Fruit fly (Drosophila melanogaster): Measurements from ENCODE around the gene SNF4Agamma.

Gene SNF4Agamma

DNA sequence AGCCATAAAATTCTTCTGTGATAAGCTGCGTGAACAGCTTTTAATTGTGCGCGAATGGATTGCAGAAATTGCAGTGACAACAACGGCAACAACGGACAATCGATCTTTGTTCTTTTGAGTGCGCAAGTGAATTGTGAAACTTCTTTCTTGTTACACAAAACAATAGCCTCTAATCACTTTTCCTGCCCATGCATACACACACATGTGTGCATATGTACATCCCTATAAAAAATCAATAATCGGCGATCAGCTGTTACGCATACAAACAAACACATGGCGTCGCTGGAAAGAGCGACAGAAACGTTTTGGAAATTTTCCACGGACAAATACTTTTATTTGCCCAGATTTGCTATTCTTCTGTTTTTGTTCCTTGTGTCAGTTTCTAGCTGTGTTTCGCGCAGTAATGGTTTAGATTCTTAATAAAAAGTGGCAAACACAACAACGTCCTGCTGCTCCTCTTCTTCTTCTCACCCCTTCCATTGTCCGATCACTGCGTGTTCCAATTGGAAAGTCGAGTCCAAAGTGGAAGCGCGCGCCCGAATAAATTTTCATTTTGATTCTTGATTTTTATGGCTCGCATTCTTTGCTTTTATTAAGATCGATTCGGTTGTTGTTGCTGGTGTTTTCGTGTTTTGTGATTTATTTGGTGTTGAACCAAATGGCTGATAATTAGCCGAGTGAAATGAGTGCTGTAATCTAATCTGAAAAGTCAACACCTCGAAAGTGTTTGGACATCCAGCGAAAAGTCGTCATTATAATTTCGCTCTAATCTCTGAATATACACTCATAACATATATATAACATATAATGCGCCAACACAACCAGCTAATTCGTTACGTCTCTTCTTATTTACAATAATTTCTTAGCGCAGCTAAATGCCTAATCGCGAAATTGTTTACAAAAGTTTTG, 16.3 kb downstream of the SNF4Agamma start (continued):
- no peak for TF ChIP-seq CG14441 (GFP tag; IDR thresholded peaks at IDR 0.05)
- no peak for TF ChIP-seq CG13624 (GFP tag; optimal IDR thresholded peaks at IDR 0.05)
- no peak for TF ChIP-seq CG8359 (GFP tag; optimal IDR thresholded peaks at IDR 0.05; ENCODE audit: borderline replicate concordance)
- TF ChIP-seq fd3F (GFP tag; optimal IDR thresholded peaks at IDR 0.05): no peak
- TF ChIP-seq CG4730 (GFP tag; IDR thresholded peaks at IDR 0.05): no peak
- TF ChIP-seq CG11696 (GFP tag; IDR thresholded peaks at IDR 0.05): no peak
- TF ChIP-seq ems (GFP tag; optimal IDR thresholded peaks at IDR 0.05): no peak
- 0 out of 3 replicates have a peak, but pooled peaks have one; percentile 5 for TF ChIP-seq ci (GFP tag; IDR thresholded peaks at IDR 0.05)
- no peak for TF ChIP-seq NFAT (GFP tag; IDR thresholded peaks at IDR 0.05)
- TF ChIP-seq sima (GFP tag; optimal IDR thresholded peaks at IDR 0.05): no peak
- TF ChIP-seq klu (GFP tag; IDR thresholded peaks at IDR 0.05): no peak
- peak; percentile 98 for TF ChIP-seq onecut (GFP tag; IDR thresholded peaks at IDR 0.05)
- no peak for TF ChIP-seq HLHmδ (GFP tag; optimal IDR thresholded peaks at IDR 0.05)
- TF ChIP-seq E2f1 (GFP tag; IDR thresholded peaks at IDR 0.05): no peak
- TF ChIP-seq nau (GFP tag; optimal IDR thresholded peaks at IDR 0.05): peak; percentile 2
- no peak for TF ChIP-seq Dad (GFP tag; optimal IDR thresholded peaks at IDR 0.05)
- TF ChIP-seq CG10959 (GFP tag; IDR thresholded peaks at IDR 0.05): no peak
- no peak for TF ChIP-seq bcd (GFP tag; optimal IDR thresholded peaks at IDR 0.05)
- TF ChIP-seq scrt (GFP tag; optimal IDR thresholded peaks at IDR 0.05): peak; percentile 2
- TF ChIP-seq br (optimal IDR thresholded peaks at IDR 0.05): no peak
- TF ChIP-seq H2.0 (GFP tag; IDR thresholded peaks at IDR 0.05): no peak
- no peak for TF ChIP-seq CG3838 (GFP tag; optimal IDR thresholded peaks at IDR 0.05)
- no peak for TF ChIP-seq CG6683 (GFP tag; optimal IDR thresholded peaks at IDR 0.05)
- no peak for TF ChIP-seq Usf (GFP tag; optimal IDR thresholded peaks at IDR 0.05)
- no peak for TF ChIP-seq CTCF (GFP tag; optimal IDR thresholded peaks at IDR 0.05)
- no peak for TF ChIP-seq dpn (GFP tag; optimal IDR thresholded peaks at IDR 0.05)
- TF ChIP-seq CG12219 (GFP tag; optimal IDR thresholded peaks at IDR 0.05): no peak
- peak; percentile 46 for TF ChIP-seq CG2875 (GFP tag; optimal IDR thresholded peaks at IDR 0.05)
- TF ChIP-seq aop (GFP tag; IDR thresholded peaks at IDR 0.05): no peak
- TF ChIP-seq Bgb (GFP tag; IDR thresholded peaks at IDR 0.05; ENCODE audit: partially characterized antibody): no peak
- TF ChIP-seq grn (GFP tag; optimal IDR thresholded peaks at IDR 0.05): no peak
- peak; percentile 79 for TF ChIP-seq cg (GFP tag; optimal IDR thresholded peaks at IDR 0.05)
- TF ChIP-seq CG8765 (GFP tag; IDR thresholded peaks at IDR 0.05): no peak
- no peak for TF ChIP-seq Doc2 (GFP tag; IDR thresholded peaks at IDR 0.05)
- TF ChIP-seq lab (GFP tag; optimal IDR thresholded peaks at IDR 0.05): peak; percentile 60
- TF ChIP-seq kni (GFP tag; optimal IDR thresholded peaks at IDR 0.05): peak; percentile 60
- TF ChIP-seq sd (tag; optimal IDR thresholded peaks at IDR 0.05): peak; percentile 84
- 0 out of 3 replicates have a peak, but pooled peaks have one; percentile 18 for TF ChIP-seq CG34422 (GFP tag; IDR thresholded peaks at IDR 0.05)
- 0 out of 2 replicates have a peak, but pooled peaks have one; percentile 16 for TF ChIP-seq sob (GFP tag; IDR thresholded peaks at IDR 0.05)
- peak; percentile 54 for TF ChIP-seq Med (GFP tag)
- TF ChIP-seq CrebB (tag; optimal IDR thresholded peaks at IDR 0.05): no peak
- TF ChIP-seq sug (tag; optimal IDR thresholded peaks at IDR 0.05): peak; percentile 29
- TF ChIP-seq slou (GFP tag; optimal IDR thresholded peaks at IDR 0.05): no peak
- peak; percentile 10 for TF ChIP-seq CG3281 (GFP tag; optimal IDR thresholded peaks at IDR 0.05)
- TF ChIP-seq ro (GFP tag; IDR thresholded peaks at IDR 0.05): no peak
- TF ChIP-seq CG6813 (GFP tag; optimal IDR thresholded peaks at IDR 0.05): no peak
- 0 out of 2 replicates have a peak, but pooled peaks have one; percentile 9 for TF ChIP-seq stc (GFP tag; IDR thresholded peaks at IDR 0.05)
- peak in 1 of 2 experiments; percentile 45 for TF ChIP-seq Pdp1 (GFP tag; optimal IDR thresholded peaks at IDR 0.05)
- TF ChIP-seq HHEX (GFP tag; optimal IDR thresholded peaks at IDR 0.05): no peak
- TF ChIP-seq CG15073 (GFP tag; optimal IDR thresholded peaks at IDR 0.05): no peak
